Worm (Caenorhabditis elegans) whole organism, L2 larva: ENCODE results near the gene Y7A9D.1.

Experiments
- lin-13 ChIP-seq: fragments of 150-350 bp; optimal IDR thresholded peaks from 2 replicates; lab custom pipeline; 2014; ENCODE audit warnings: missing biosample characterization, missing genetic modification reagents, missing genetic modification characterization
- nhr-10 ChIP-seq: sonication (generic microtip); optimal IDR thresholded peaks from 2 replicates; lab custom pipeline; 2017; ENCODE audit warnings: missing biosample characterization, missing genetic modification characterization
- unc-62 ChIP-seq: fragments of 150-350 bp; optimal IDR thresholded peaks from 2 replicates; lab custom pipeline; 2014; ENCODE audit warnings: missing biosample characterization, missing genetic modification reagents, missing genetic modification characterization

ce11 chrIV:16391470-16391869 lies 9.5 kb upstream of the Y7A9D.1 start:
- TF ChIP-seq unc-62 (GFP tag; lab: Kevin White, UChicago): no peak
- no peak for TF ChIP-seq lin-13 (GFP tag; lab: Kevin White, UChicago)
- TF ChIP-seq nhr-10: no peak
